Worm (Caenorhabditis elegans): Measurements from ENCODE around the gene K09E2.2.

ce11 chrX:8704830-8705229, 32.0 kb downstream of the K09E2.2 start:
- TF ChIP-seq ham-2 (GFP tag; optimal IDR thresholded peaks at IDR 0.05), result no peak
- TF ChIP-seq pha-4 (tag; optimal IDR thresholded peaks at IDR 0.05), result no peak
